Worm (Caenorhabditis elegans): ENCODE measurements around the gene ZC196.8.

DNA sequence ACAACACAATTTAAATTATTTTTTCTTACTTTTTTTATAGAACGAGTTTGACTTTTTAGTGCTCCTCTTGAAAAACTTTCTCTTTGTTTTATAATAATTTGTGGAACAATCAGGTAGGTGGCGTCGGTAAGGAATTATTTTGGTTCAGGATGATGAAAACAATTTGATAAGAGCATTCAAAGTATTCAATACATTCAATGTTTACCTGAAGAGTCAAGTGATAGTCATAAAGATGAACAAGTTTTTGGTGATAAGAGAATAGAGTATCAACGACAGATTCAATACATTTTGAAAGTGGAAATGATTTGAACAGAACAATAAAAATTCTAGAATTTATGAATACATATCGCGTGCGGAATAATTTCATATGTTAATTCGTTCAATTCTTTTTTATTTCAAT lies 45.4 kb upstream of the ZC196.8 start:
- no peak for TF ChIP-seq K12H6.12 (tag; optimal IDR thresholded peaks at IDR 0.05)
- no peak for TF ChIP-seq lin-54 (GFP tag; optimal IDR thresholded peaks at IDR 0.05)
- TF ChIP-seq repo-1 (tag; optimal IDR thresholded peaks at IDR 0.05), result no peak
- no peak for TF ChIP-seq lag-1 (GFP tag; IDR thresholded peaks at IDR 0.05)
- TF ChIP-seq ceh-40 (GFP tag; IDR thresholded peaks at IDR 0.05), result no peak
- TF ChIP-seq K11D2.4 (GFP tag; IDR thresholded peaks at IDR 0.05), result no peak
- TF ChIP-seq unc-62 (GFP tag; optimal IDR thresholded peaks at IDR 0.05), result no peak
- TF ChIP-seq ztf-3 (GFP tag; optimal IDR thresholded peaks at IDR 0.05), result no peak
- TF ChIP-seq lir-1 (GFP tag; conservative IDR thresholded peaks at IDR 0.05), result no peak
- TF ChIP-seq bed-1 (GFP tag; IDR thresholded peaks at IDR 0.05), result no peak
